Fruit fly (Drosophila melanogaster) whole organism, embryonic: ENCODE data around the gene CG16779.

ENCODE experiments used
- Atf6 ChIP-seq: fragments of 200-800 bp; sonication (Bioruptor generic); IDR thresholded peaks from 2 replicates; pipeline ENCODE4 v1.3.6; 2022; ENCODE audit warnings: missing biosample characterization, missing genetic modification characterization
- Bdp1 ChIP-seq: fragments of 200-800 bp; sonication (Bioruptor generic); optimal IDR thresholded peaks from 3 replicates; lab custom pipeline; 2016; ENCODE audit warnings: missing biosample characterization, missing genetic modification characterization
- BtbVII ChIP-seq: fragments of 200-800 bp; sonication (Bioruptor generic); optimal IDR thresholded peaks from 3 replicates; lab custom pipeline; 2017; ENCODE audit warnings: missing biosample characterization, mild to moderate bottlenecking, missing genetic modification characterization
- CG10462 ChIP-seq: fragments of 200-800 bp; sonication (Bioruptor generic); optimal IDR thresholded peaks from 2 replicates; lab custom pipeline; 2016; ENCODE audit warnings: missing biosample characterization, missing genetic modification characterization
- CG11695 ChIP-seq: fragments of 200-800 bp; sonication (Bioruptor generic); IDR thresholded peaks from 3 replicates; pipeline ENCODE4 v1.3.6; 2022; ENCODE audit warnings: missing biosample characterization, missing genetic modification characterization
- CG12071 ChIP-seq: fragments of 200-800 bp; sonication (Bioruptor generic); optimal IDR thresholded peaks from 3 replicates; lab custom pipeline; 2018; ENCODE audit warnings: missing biosample characterization, mild to moderate bottlenecking, missing genetic modification characterization
- CG12219 ChIP-seq: fragments of 200-800 bp; sonication (Bioruptor generic); optimal IDR thresholded peaks from 3 replicates; lab custom pipeline; 2018; ENCODE audit warnings: missing biosample characterization, mild to moderate bottlenecking, missing genetic modification characterization
- CG14050 ChIP-seq: fragments of 200-800 bp; sonication (Bioruptor generic); IDR thresholded peaks from 3 replicates; pipeline ENCODE4 v1.3.6; 2022; ENCODE audit warnings: missing biosample characterization, missing genetic modification characterization
- CG15269 ChIP-seq: fragments of 200-800 bp; sonication (Bioruptor generic); optimal IDR thresholded peaks from 2 replicates; lab custom pipeline; 2018; ENCODE audit warnings: missing biosample characterization, mild to moderate bottlenecking, missing genetic modification characterization, moderate library complexity
- CG1602 ChIP-seq: fragments of 200-800 bp; sonication (Bioruptor generic); optimal IDR thresholded peaks from 3 replicates; lab custom pipeline; 2016; ENCODE audit warnings: missing biosample characterization, missing genetic modification characterization
- CG17385 ChIP-seq: fragments of 200-800 bp; sonication (Bioruptor generic); optimal IDR thresholded peaks from 3 replicates; lab custom pipeline; 2018; ENCODE audit warnings: missing biosample characterization, mild to moderate bottlenecking, missing genetic modification characterization
- CG1792 ChIP-seq: fragments of 200-800 bp; sonication (Bioruptor generic); optimal IDR thresholded peaks from 2 replicates; lab custom pipeline; 2016; ENCODE audit warnings: missing biosample characterization, missing genetic modification characterization
- CG18262 ChIP-seq: fragments of 200-800 bp; optimal IDR thresholded peaks from 3 replicates; lab custom pipeline; 2019; ENCODE audit warnings: missing biosample characterization, mild to moderate bottlenecking, missing genetic modification characterization, moderate library complexity
- CG2116 ChIP-seq: fragments of 200-800 bp; sonication (Bioruptor generic); optimal IDR thresholded peaks from 3 replicates; lab custom pipeline; 2018; ENCODE audit warnings: missing biosample characterization, mild to moderate bottlenecking, missing genetic modification characterization
- CG2120 ChIP-seq: fragments of 200-800 bp; sonication (Bioruptor generic); optimal IDR thresholded peaks from 3 replicates; lab custom pipeline; 2016; ENCODE audit warnings: missing biosample characterization, missing genetic modification characterization
- CG2129 ChIP-seq: fragments of 200-800 bp; sonication (Bioruptor generic); IDR thresholded peaks from 2 replicates; pipeline ENCODE4 v1.3.6; 2022; ENCODE audit warnings: missing biosample characterization, missing genetic modification characterization; ENCODE audit not compliant: partially characterized antibody
- CG2202 ChIP-seq: fragments of 200-800 bp; sonication (Bioruptor generic); optimal IDR thresholded peaks from 2 replicates; lab custom pipeline; 2018; ENCODE audit warnings: missing biosample characterization, mild to moderate bottlenecking, missing genetic modification characterization
- CG2712 ChIP-seq: fragments of 200-800 bp; optimal IDR thresholded peaks from 3 replicates; lab custom pipeline; 2019; ENCODE audit warnings: missing biosample characterization, mild to moderate bottlenecking, missing genetic modification characterization, moderate library complexity
- CG42726 ChIP-seq: fragments of 200-800 bp; sonication (Bioruptor generic); IDR thresholded peaks from 2 replicates; pipeline ENCODE4 v1.3.6; 2022; ENCODE audit warnings: missing biosample characterization, missing genetic modification characterization; ENCODE audit not compliant: partially characterized antibody
- CG43689 ChIP-seq: fragments of 200-800 bp; sonication (Bioruptor generic); IDR thresholded peaks from 2 replicates; pipeline ENCODE4 v1.3.6; 2022; ENCODE audit warnings: missing biosample characterization, missing genetic modification characterization
- CG6683 ChIP-seq: fragments of 200-800 bp; sonication (Bioruptor generic); optimal IDR thresholded peaks from 2 replicates; lab custom pipeline; 2017; ENCODE audit warnings: missing biosample characterization, mild to moderate bottlenecking, missing genetic modification characterization, missing genetic modification reagents
- CG6791 ChIP-seq: fragments of 200-800 bp; sonication (Bioruptor generic); IDR thresholded peaks from 3 replicates; pipeline ENCODE4 v1.3.6; 2022; ENCODE audit warnings: missing biosample characterization, missing genetic modification characterization; ENCODE audit not compliant: partially characterized antibody
- CG7745 ChIP-seq: fragments of 200-800 bp; sonication (Bioruptor generic); optimal IDR thresholded peaks from 2 replicates; lab custom pipeline; 2018; ENCODE audit warnings: missing biosample characterization, mild to moderate bottlenecking, missing genetic modification characterization, moderate library complexity
- CG9609 ChIP-seq: fragments of 200-800 bp; sonication (Bioruptor generic); optimal IDR thresholded peaks from 3 replicates; lab custom pipeline; 2016; ENCODE audit warnings: missing biosample characterization, missing genetic modification characterization
- Doc2 ChIP-seq: fragments of 200-800 bp; sonication (Bioruptor generic); IDR thresholded peaks from 2 replicates; pipeline ENCODE4 v1.3.6; 2022; ENCODE audit warnings: missing biosample characterization, missing genetic modification characterization
- Ets97D ChIP-seq: fragments of 200-800 bp; sonication (Bioruptor generic); optimal IDR thresholded peaks from 3 replicates; lab custom pipeline; 2016; ENCODE audit warnings: missing biosample characterization, missing genetic modification characterization
- H15 ChIP-seq: fragments of 200-800 bp; sonication (Bioruptor generic); IDR thresholded peaks from 3 replicates; pipeline ENCODE4 v1.3.6; 2022; ENCODE audit warnings: missing biosample characterization, missing genetic modification characterization
- Hand ChIP-seq: fragments of 200-800 bp; sonication (Bioruptor generic); optimal IDR thresholded peaks from 2 replicates; lab custom pipeline; 2017; ENCODE audit warnings: mild to moderate bottlenecking, missing biosample characterization, missing genetic modification reagents, missing genetic modification characterization
- HmgD ChIP-seq: fragments of 200-800 bp; sonication (Bioruptor generic); optimal IDR thresholded peaks from 3 replicates; lab custom pipeline; 2016; ENCODE audit warnings: missing biosample characterization, missing genetic modification characterization
- MESR4 ChIP-seq: fragments of 200-800 bp; sonication (Bioruptor generic); optimal IDR thresholded peaks from 2 replicates; lab custom pipeline; 2018; ENCODE audit warnings: missing biosample characterization, mild to moderate bottlenecking, missing genetic modification characterization, moderate library complexity
- NC2α ChIP-seq: fragments of 200-800 bp; sonication (Bioruptor generic); optimal IDR thresholded peaks from 2 replicates; lab custom pipeline; 2016; ENCODE audit warnings: missing biosample characterization, missing genetic modification characterization
- Optix ChIP-seq: fragments of 200-800 bp; sonication (Bioruptor generic); IDR thresholded peaks from 3 replicates; pipeline ENCODE4 v1.3.6; 2022; ENCODE audit warnings: missing biosample characterization, missing genetic modification characterization
- TFAM ChIP-seq: fragments of 200-800 bp; sonication (Bioruptor generic); optimal IDR thresholded peaks from 2 replicates; lab custom pipeline; 2017; ENCODE audit warnings: missing biosample characterization, missing genetic modification characterization, inconsistent platforms
- Xbp1 ChIP-seq: fragments of 200-800 bp; sonication (Bioruptor generic); optimal IDR thresholded peaks from 3 replicates; lab custom pipeline; 2016; ENCODE audit warnings: missing biosample characterization, mild to moderate bottlenecking, missing genetic modification characterization
- caup ChIP-seq: fragments of 200-800 bp; sonication (Bioruptor generic); optimal IDR thresholded peaks from 3 replicates; lab custom pipeline; 2017; ENCODE audit warnings: missing biosample characterization, mild to moderate bottlenecking, missing genetic modification characterization, moderate library complexity; ENCODE audit not compliant: severe bottlenecking
- crc ChIP-seq: fragments of 200-800 bp; sonication (Bioruptor generic); optimal IDR thresholded peaks from 2 replicates; lab custom pipeline; 2016; ENCODE audit warnings: missing biosample characterization, missing genetic modification characterization
- danr ChIP-seq: fragments of 200-800 bp; sonication (Bioruptor generic); IDR thresholded peaks from 2 replicates; pipeline ENCODE4 v1.3.6; 2022; ENCODE audit warnings: missing biosample characterization, missing genetic modification characterization
- eve ChIP-seq, 2 experiments: fragments of >200 bp; optimal IDR thresholded peaks; 2 replicates each; lab custom pipeline; 2017; ENCODE audit warnings: missing biosample characterization in 2 of 2, missing genetic modification characterization in 2 of 2
- jing ChIP-seq: fragments of 200-800 bp; sonication (Bioruptor generic); optimal IDR thresholded peaks from 2 replicates; lab custom pipeline; 2018; ENCODE audit warnings: missing biosample characterization, mild to moderate bottlenecking, missing genetic modification characterization
- kah ChIP-seq: fragments of 200-800 bp; sonication (Bioruptor generic); optimal IDR thresholded peaks from 2 replicates; lab custom pipeline; 2018; ENCODE audit warnings: missing biosample characterization, mild to moderate bottlenecking, missing genetic modification characterization
- lmd ChIP-seq: fragments of 200-800 bp; sonication (Bioruptor generic); IDR thresholded peaks from 2 replicates; pipeline ENCODE4 v1.3.6; 2022; ENCODE audit warnings: missing biosample characterization, missing genetic modification characterization
- lola ChIP-seq, 3 experiments: fragments of >200 bp in 2 of 3; fragments of 200-800 bp in 1 of 3; sonication (Bioruptor generic) in 1 of 3; optimal IDR thresholded peaks; 2 replicates each; lab custom pipeline; 2017 to 2019; ENCODE audit warnings: missing biosample characterization in 3 of 3, missing genetic modification characterization in 3 of 3, mild to moderate bottlenecking in 1 of 3, moderate library complexity in 1 of 3
- peb ChIP-seq: fragments of 200-800 bp; sonication (Bioruptor generic); IDR thresholded peaks from 2 replicates; pipeline ENCODE4 v1.3.6; 2022; ENCODE audit warnings: missing biosample characterization, missing genetic modification characterization
- psq ChIP-seq: fragments of 200-800 bp; sonication (Bioruptor generic); optimal IDR thresholded peaks from 2 replicates; lab custom pipeline; 2017; ENCODE audit warnings: missing biosample characterization, missing genetic modification characterization
- repo ChIP-seq: fragments of 200-800 bp; sonication (Bioruptor generic); optimal IDR thresholded peaks from 2 replicates; lab custom pipeline; 2016; ENCODE audit warnings: missing biosample characterization, missing genetic modification characterization
- seq ChIP-seq: fragments of 200-800 bp; sonication (Bioruptor generic); IDR thresholded peaks from 2 replicates; pipeline ENCODE4 v1.3.6; 2022; ENCODE audit warnings: missing biosample characterization, missing genetic modification characterization
- sob ChIP-seq: fragments of 200-800 bp; sonication (Bioruptor generic); IDR thresholded peaks from 2 replicates; pipeline ENCODE4 v1.3.6; 2022; ENCODE audit warnings: missing biosample characterization, missing genetic modification characterization
- tin ChIP-seq: fragments of 200-800 bp; sonication (Bioruptor generic); optimal IDR thresholded peaks from 3 replicates; lab custom pipeline; 2016; ENCODE audit warnings: missing biosample characterization, missing genetic modification characterization
- tna ChIP-seq: fragments of 200-800 bp; sonication (Bioruptor generic); IDR thresholded peaks from 2 replicates; pipeline ENCODE4 v1.3.6; 2022; ENCODE audit warnings: missing biosample characterization, missing genetic modification characterization; ENCODE audit not compliant: partially characterized antibody
- trem ChIP-seq: fragments of 200-800 bp; optimal IDR thresholded peaks from 3 replicates; lab custom pipeline; 2019; ENCODE audit warnings: missing biosample characterization, mild to moderate bottlenecking, missing genetic modification characterization, moderate library complexity
- tup ChIP-seq: fragments of 200-800 bp; sonication (Bioruptor generic); optimal IDR thresholded peaks from 2 replicates; lab custom pipeline; 2016; ENCODE audit warnings: missing biosample characterization, mild to moderate bottlenecking, missing genetic modification characterization, moderate library complexity

CG16779 gene

dm6 chr3R:9428189-9428699, 65.2 kb downstream of the CG16779 start (continued):
- TF ChIP-seq MESR4 (GFP tag; lab: Kevin White, UChicago), result no peak
- TF ChIP-seq seq (GFP tag; lab: Robert Waterston, UW), result no peak; the same call in 1 of the 2 replicates
- TF ChIP-seq Atf6 (GFP tag; lab: Robert Waterston, UW), result peak; percentile 66
- no peak for TF ChIP-seq eve (GFP tag; optimal IDR thresholded peaks at IDR 0.05; lab: Kevin White, UChicago)
- no peak for TF ChIP-seq CG1602 (GFP tag; lab: Kevin White, UChicago)
- TF ChIP-seq lola (GFP tag; optimal IDR thresholded peaks at IDR 0.05; lab: Kevin White, UChicago), result no peak
- peak; percentile 69 for TF ChIP-seq BtbVII (GFP tag; lab: Kevin White, UChicago)
- no peak for TF ChIP-seq CG10462
- no peak for TF ChIP-seq HmgD (GFP tag; lab: Kevin White, UChicago)
- no peak for TF ChIP-seq tna
- TF ChIP-seq CG15269 (tag; lab: Kevin White, UChicago), result no peak
- TF ChIP-seq peb, result no peak
- TF ChIP-seq CG6683 (GFP tag; lab: Kevin White, UChicago), result no peak
- TF ChIP-seq Ets97D (GFP tag; lab: Kevin White, UChicago), result no peak
- TF ChIP-seq sob (GFP tag; lab: Robert Waterston, UW), result peak; percentile 42; the same call in 1 of the 2 replicates
- TF ChIP-seq H15, result no peak
- peak; percentile 58 for TF ChIP-seq CG17385 (GFP tag; lab: Kevin White, UChicago)
- no peak for TF ChIP-seq CG9609 (GFP tag; lab: Kevin White, UChicago)
- TF ChIP-seq tin (GFP tag; lab: Kevin White, UChicago), result peak; percentile 9
- TF ChIP-seq CG14050 (GFP tag; lab: Robert Waterston, UW), result no peak
- TF ChIP-seq Optix (GFP tag; lab: Robert Waterston, UW), result no peak
- TF ChIP-seq danr (GFP tag; lab: Robert Waterston, UW), result no peak
- no peak for TF ChIP-seq CG6791 (GFP tag; lab: Robert Waterston, UW)
- no peak for TF ChIP-seq CG2712 (tag; lab: Kevin White, UChicago)
- TF ChIP-seq CG2116 (GFP tag; lab: Kevin White, UChicago), result no peak
- TF ChIP-seq Doc2, result no peak
- peak; percentile 8 for TF ChIP-seq CG2120 (GFP tag; lab: Kevin White, UChicago)
- TF ChIP-seq repo, result no peak
- TF ChIP-seq Bdp1 (GFP tag; lab: Kevin White, UChicago), result no peak
- TF ChIP-seq CG7745 (tag; lab: Kevin White, UChicago), result peak; percentile 11
- no peak for TF ChIP-seq trem (tag; lab: Kevin White, UChicago)
- TF ChIP-seq Xbp1 (GFP tag; lab: Kevin White, UChicago), result no peak
- TF ChIP-seq CG43689 (GFP tag; lab: Robert Waterston, UW), result no peak
- TF ChIP-seq CG2129 (GFP tag; lab: Robert Waterston, UW), result no peak
- TF ChIP-seq Hand (GFP tag; lab: Kevin White, UChicago), result peak; percentile 54
- peak; percentile 67 for TF ChIP-seq CG12071 (GFP tag; lab: Kevin White, UChicago)
- TF ChIP-seq tup (GFP tag; lab: Kevin White, UChicago), result no peak
- TF ChIP-seq jing (GFP tag; lab: Kevin White, UChicago), result no peak
- TF ChIP-seq CG18262, result peak; percentile 12
- TF ChIP-seq CG42726 (GFP tag; lab: Robert Waterston, UW), result no peak
- peak; percentile 83 for TF ChIP-seq kah (GFP tag; lab: Kevin White, UChicago)
- TF ChIP-seq CG11695 (GFP tag; lab: Robert Waterston, UW), result peak; percentile 49; the same call in 1 of the 3 replicates
- TF ChIP-seq CG12219, result peak; percentile 27
- no peak for TF ChIP-seq CG1792 (GFP tag; lab: Kevin White, UChicago)
- TF ChIP-seq psq (GFP tag; lab: Kevin White, UChicago), result peak; percentile 87
- TF ChIP-seq TFAM (GFP tag; lab: Kevin White, UChicago), result no peak
- no peak for TF ChIP-seq NC2α (GFP tag; lab: Kevin White, UChicago)
- TF ChIP-seq crc (GFP tag; lab: Kevin White, UChicago), result no peak
- TF ChIP-seq lmd (GFP tag; lab: Robert Waterston, UW), result no peak
- no peak for TF ChIP-seq CG2202 (tag; lab: Kevin White, UChicago)
- peak; percentile 69 for TF ChIP-seq caup (GFP tag; lab: Kevin White, UChicago)
